Fruit fly (Drosophila melanogaster): ENCODE measurements around the gene dsh.

dsh gene

DNA sequence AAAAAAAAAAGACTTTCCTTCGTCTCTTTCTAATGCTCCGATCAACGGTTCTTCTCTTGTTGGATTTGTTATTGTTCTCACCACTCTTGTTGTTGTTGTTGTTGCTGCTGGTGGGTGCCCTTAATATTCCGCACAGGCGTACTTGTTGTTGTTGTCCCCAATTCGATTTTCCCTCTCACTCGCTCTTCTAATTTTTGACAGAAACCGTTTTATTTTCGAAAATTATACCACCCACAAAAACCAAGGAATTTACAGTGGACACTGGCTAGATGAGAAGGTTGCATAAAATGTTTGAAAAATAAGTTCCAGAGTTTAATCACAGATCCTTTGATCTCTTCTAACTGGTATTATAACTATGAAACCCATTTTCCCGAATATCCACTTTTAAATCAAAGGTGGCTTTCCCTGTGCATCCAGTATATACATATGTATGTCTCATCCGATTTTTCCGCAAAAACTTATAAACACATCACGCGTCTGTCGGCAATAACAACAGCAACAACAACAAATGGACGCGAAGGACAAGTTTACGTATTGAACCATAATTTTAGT is 35.8 kb downstream of the dsh start (continued):
- peak; percentile 73; the same call in 1 of the 2 replicates for TF ChIP-seq lmd (GFP tag; IDR thresholded peaks at IDR 0.05)
- no peak for TF ChIP-seq Stat92E (GFP tag; optimal IDR thresholded peaks at IDR 0.05)
- peak; percentile 48; the same call in 1 of the 2 replicates for TF ChIP-seq Xrp1 (GFP tag; IDR thresholded peaks at IDR 0.05)
- peak in 1 of 2 experiments; percentile 30 for TF ChIP-seq dpn (GFP tag; optimal IDR thresholded peaks at IDR 0.05)
- TF ChIP-seq wek (GFP tag; optimal IDR thresholded peaks at IDR 0.05) = no peak
- peak; percentile 43 for TF ChIP-seq lilli (GFP tag; optimal IDR thresholded peaks at IDR 0.05)
- TF ChIP-seq CG14965 (GFP tag; optimal IDR thresholded peaks at IDR 0.05; ENCODE audit: borderline replicate concordance) = no peak
- TF ChIP-seq sob (GFP tag; IDR thresholded peaks at IDR 0.05) = peak; percentile 32; the same call in 1 of the 2 replicates
- TF ChIP-seq CG3726 (GFP tag; IDR thresholded peaks at IDR 0.05) = 0 out of 3 replicates have a peak, but pooled peaks have one; percentile 52
- TF ChIP-seq CG12104 (GFP tag; optimal IDR thresholded peaks at IDR 0.05) = no peak
- TF ChIP-seq ind (GFP tag; optimal IDR thresholded peaks at IDR 0.05) = peak; percentile 45
- TF ChIP-seq zen2 (GFP tag; IDR thresholded peaks at IDR 0.05; ENCODE audit: partially characterized antibody) = no peak
- TF ChIP-seq otp (GFP tag; IDR thresholded peaks at IDR 0.05) = 0 out of 3 replicates have a peak, but pooled peaks have one; percentile 52
- no peak for TF ChIP-seq bowl (GFP tag; IDR thresholded peaks at IDR 0.05)
- TF ChIP-seq cg (GFP tag; optimal IDR thresholded peaks at IDR 0.05) = no peak
- TF ChIP-seq abd-A (tag; optimal IDR thresholded peaks at IDR 0.05) = no peak
- TF ChIP-seq Asciz (GFP tag; optimal IDR thresholded peaks at IDR 0.05) = no peak
- TF ChIP-seq sima (GFP tag; optimal IDR thresholded peaks at IDR 0.05) = no peak
- no peak for TF ChIP-seq ERR (GFP tag; optimal IDR thresholded peaks at IDR 0.05)
- TF ChIP-seq CG6791 (GFP tag; IDR thresholded peaks at IDR 0.05; ENCODE audit: partially characterized antibody) = no peak
- TF ChIP-seq chn (GFP tag; optimal IDR thresholded peaks at IDR 0.05) = no peak
- no peak for TF ChIP-seq CG3065 (GFP tag; optimal IDR thresholded peaks at IDR 0.05)
- peak; percentile 68 for TF ChIP-seq Rx (GFP tag; IDR thresholded peaks at IDR 0.05)
- TF ChIP-seq ttk (GFP tag; IDR thresholded peaks at IDR 0.05) = peak; percentile 42
- TF ChIP-seq CG17359 (tag; optimal IDR thresholded peaks at IDR 0.05) = peak; percentile 43
- TF ChIP-seq CG16863 (GFP tag; optimal IDR thresholded peaks at IDR 0.05) = no peak
- peak; percentile 3 for TF ChIP-seq ems (GFP tag; optimal IDR thresholded peaks at IDR 0.05)
- no peak for TF ChIP-seq nerfin-1 (tag; optimal IDR thresholded peaks at IDR 0.05)
- TF ChIP-seq D (optimal IDR thresholded peaks at IDR 0.05) = no peak
- TF ChIP-seq D (GFP tag; optimal IDR thresholded peaks at IDR 0.05) = no peak
- TF ChIP-seq Lim3 (GFP tag; IDR thresholded peaks at IDR 0.05) = no peak
- TF ChIP-seq corto (GFP tag; optimal IDR thresholded peaks at IDR 0.05) = no peak
- no peak for TF ChIP-seq cad (GFP tag; optimal IDR thresholded peaks at IDR 0.05)
- peak in 1 of 2 experiments; percentile 9 for TF ChIP-seq chif (GFP tag; optimal IDR thresholded peaks at IDR 0.05)
- TF ChIP-seq cato (GFP tag; optimal IDR thresholded peaks at IDR 0.05; ENCODE audit: borderline replicate concordance) = no peak
- TF ChIP-seq tap (tag; optimal IDR thresholded peaks at IDR 0.05) = no peak
- TF ChIP-seq Dref (GFP tag; IDR thresholded peaks at IDR 0.05) = no peak
- TF ChIP-seq CG7357 (GFP tag; IDR thresholded peaks at IDR 0.05) = peak; percentile 53; the same call in 2 of the 3 replicates
- no peak; the same call in 2 of the 3 replicates for TF ChIP-seq CG14050 (GFP tag; IDR thresholded peaks at IDR 0.05)
- TF ChIP-seq stc (GFP tag; IDR thresholded peaks at IDR 0.05) = peak; percentile 68
- TF ChIP-seq CG11093 (GFP tag; IDR thresholded peaks at IDR 0.05) = 0 out of 3 replicates have a peak, but pooled peaks have one; percentile 36
- TF ChIP-seq CG17186 (GFP tag; optimal IDR thresholded peaks at IDR 0.05) = no peak
- TF ChIP-seq Med (GFP tag) = peak; percentile 95
- TF ChIP-seq Mes4 (GFP tag; optimal IDR thresholded peaks at IDR 0.05) = no peak
- 0 out of 3 replicates have a peak, but pooled peaks have one; percentile 55 for TF ChIP-seq ken (GFP tag; IDR thresholded peaks at IDR 0.05)
- TF ChIP-seq CG8089 (GFP tag; optimal IDR thresholded peaks at IDR 0.05) = no peak
- TF ChIP-seq sd (tag; optimal IDR thresholded peaks at IDR 0.05) = peak; percentile 97
- peak; percentile 74 for TF ChIP-seq ranshi (GFP tag; IDR thresholded peaks at IDR 0.05)
- TF ChIP-seq CG18476 (GFP tag; optimal IDR thresholded peaks at IDR 0.05) = no peak
- peak; percentile 19 for TF ChIP-seq Dip3 (GFP tag; optimal IDR thresholded peaks at IDR 0.05)
- no peak for TF ChIP-seq peb (GFP tag; IDR thresholded peaks at IDR 0.05)

Measured in whole organism, embryonic.